Fruit fly (Drosophila melanogaster): ENCODE results near the gene CG42535.

Gene CG42535

DNA sequence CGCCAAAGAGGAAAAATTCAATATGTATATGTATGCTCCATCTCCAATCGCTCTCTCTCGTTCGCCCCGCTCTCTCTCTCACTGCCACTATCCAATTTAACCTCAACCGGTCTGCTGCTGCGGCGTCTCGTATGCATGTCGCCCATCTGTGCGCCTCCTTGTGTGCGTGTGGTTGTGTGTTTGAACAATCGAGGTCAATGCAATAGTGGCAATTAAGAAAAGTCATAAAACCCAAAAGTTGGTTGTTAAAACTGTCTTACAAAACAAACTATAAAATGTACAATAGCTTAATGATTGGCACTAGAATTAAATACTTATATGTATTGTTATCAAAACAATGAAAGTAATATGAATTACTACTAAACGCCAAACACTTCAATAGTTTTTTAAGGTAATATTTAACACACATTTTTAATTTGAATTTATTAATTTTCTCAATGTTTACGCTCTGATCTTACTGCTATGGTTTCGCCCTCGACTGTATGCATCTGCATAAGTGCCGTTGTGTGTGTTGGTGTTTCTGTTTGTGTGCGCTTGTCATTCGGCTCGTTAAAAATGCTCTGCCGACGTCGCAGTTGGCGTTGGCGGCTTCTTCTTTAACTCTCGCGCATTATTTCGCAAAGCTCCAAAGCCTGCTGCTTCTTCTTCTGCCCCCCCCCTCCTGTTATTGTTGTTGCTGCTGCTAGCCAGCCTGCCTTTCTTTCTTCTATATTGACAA, 34.9 kb upstream of the CG42535 start (continued):
- peak; percentile 98 for TF ChIP-seq pdm3 (GFP tag; optimal IDR thresholded peaks at IDR 0.05)
- peak; percentile 93 for TF ChIP-seq dac (GFP tag; optimal IDR thresholded peaks at IDR 0.05)
- peak; percentile 92 for TF ChIP-seq fd85E (GFP tag; optimal IDR thresholded peaks at IDR 0.05)
- TF ChIP-seq Eip75B (GFP tag; optimal IDR thresholded peaks at IDR 0.05), result peak; percentile 98
- peak; percentile 96 for TF ChIP-seq eg (GFP tag; IDR thresholded peaks at IDR 0.05)
- TF ChIP-seq CG6854 (GFP tag; optimal IDR thresholded peaks at IDR 0.05), result peak; percentile 98
- peak; percentile 99 for TF ChIP-seq CG3032 (tag; optimal IDR thresholded peaks at IDR 0.05)
- TF ChIP-seq CG8119 (GFP tag; IDR thresholded peaks at IDR 0.05), result peak; percentile 99
- peak; percentile 99 for TF ChIP-seq dsx (GFP tag; optimal IDR thresholded peaks at IDR 0.05; ENCODE audit: poor library complexity, severe bottlenecking)
- TF ChIP-seq Hr38 (GFP tag; optimal IDR thresholded peaks at IDR 0.05), result peak; percentile 40
- peak; percentile 98 for TF ChIP-seq CG16779 (tag; optimal IDR thresholded peaks at IDR 0.05)
- peak; percentile 98 for TF ChIP-seq Smox (GFP tag; optimal IDR thresholded peaks at IDR 0.05)
- TF ChIP-seq Sox15 (GFP tag; optimal IDR thresholded peaks at IDR 0.05), result peak; percentile 97
- TF ChIP-seq CG34406 (GFP tag; optimal IDR thresholded peaks at IDR 0.05), result peak; percentile 99
- peak; percentile 100 for TF ChIP-seq Eip78C (GFP tag)
- TF ChIP-seq CG10631 (GFP tag; optimal IDR thresholded peaks at IDR 0.05), result peak; percentile 98
- TF ChIP-seq CG32006 (GFP tag; optimal IDR thresholded peaks at IDR 0.05), result peak; percentile 99
- peak; percentile 99 for TF ChIP-seq svp (GFP tag)
- TF ChIP-seq CG31627 (GFP tag; optimal IDR thresholded peaks at IDR 0.05), result peak; percentile 95
- peak; percentile 91 for TF ChIP-seq CG6163 (GFP tag; IDR thresholded peaks at IDR 0.05)
- TF ChIP-seq CG6276 (GFP tag; optimal IDR thresholded peaks at IDR 0.05), result peak; percentile 99
- TF ChIP-seq Ets96B (tag; optimal IDR thresholded peaks at IDR 0.05), result peak; percentile 99
- peak; percentile 98 for TF ChIP-seq CG8319 (GFP tag; optimal IDR thresholded peaks at IDR 0.05)
- TF ChIP-seq Gug (GFP tag; IDR thresholded peaks at IDR 0.05), result peak; percentile 94
- peak; percentile 96 for TF ChIP-seq cyc (GFP tag; optimal IDR thresholded peaks at IDR 0.05)
- peak; percentile 99 for TF ChIP-seq net (GFP tag; optimal IDR thresholded peaks at IDR 0.05)
- peak; percentile 98 for TF ChIP-seq CG3919 (GFP tag; optimal IDR thresholded peaks at IDR 0.05)
- TF ChIP-seq CG15336 (GFP tag; IDR thresholded peaks at IDR 0.05), result peak; percentile 98
- peak; percentile 98 for TF ChIP-seq Met (GFP tag; optimal IDR thresholded peaks at IDR 0.05)
- TF ChIP-seq CG6808 (GFP tag; optimal IDR thresholded peaks at IDR 0.05), result peak; percentile 99
- peak; percentile 93 for TF ChIP-seq Sox102F (GFP tag; optimal IDR thresholded peaks at IDR 0.05)
- peak; percentile 99 for TF ChIP-seq acj6 (GFP tag; optimal IDR thresholded peaks at IDR 0.05)
- peak; percentile 92 for TF ChIP-seq Hr39 (GFP tag; optimal IDR thresholded peaks at IDR 0.05)
- peak; percentile 95 for TF ChIP-seq vri (GFP tag; optimal IDR thresholded peaks at IDR 0.05)
- peak; percentile 98 for TF ChIP-seq lz (GFP tag; optimal IDR thresholded peaks at IDR 0.05)
- TF ChIP-seq Hr4 (GFP tag; optimal IDR thresholded peaks at IDR 0.05), result peak; percentile 98

DNA sequence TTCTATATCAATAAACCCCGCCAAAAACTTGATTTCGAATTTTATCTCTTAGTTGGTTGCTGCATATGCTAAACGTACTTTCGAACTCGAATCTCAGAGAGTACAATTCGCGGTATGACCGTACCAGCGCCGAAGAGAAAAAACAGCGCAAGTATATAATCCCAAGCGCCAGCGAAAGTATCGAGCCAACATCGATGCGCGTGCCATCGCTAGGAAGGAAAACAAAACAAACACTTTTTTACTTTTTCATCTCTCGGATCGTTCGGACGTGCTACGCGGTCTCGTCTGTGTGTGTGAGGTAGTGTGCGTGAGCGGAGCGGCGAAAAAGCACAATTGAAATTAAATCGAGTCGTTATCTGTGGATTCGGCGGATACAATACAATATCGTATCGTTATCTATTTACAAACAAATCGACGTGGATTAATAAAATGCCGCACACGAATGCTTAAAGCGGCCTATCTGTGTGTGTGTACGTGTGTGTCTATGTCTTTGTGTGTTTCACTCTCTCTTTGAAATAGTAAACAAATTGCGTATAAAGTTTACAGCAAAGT, 33.9 kb upstream of the CG42535 start, which contains the start of gene simj:
Gene simj, plus strand, starts transcription at position 229 of the 552 bp plus-strand sequence.
- TF ChIP-seq fd85E (GFP tag; optimal IDR thresholded peaks at IDR 0.05) (peak; percentile 60), acj6 (GFP tag; optimal IDR thresholded peaks at IDR 0.05) (peak; percentile 10), Sox102F (GFP tag; optimal IDR thresholded peaks at IDR 0.05) (peak; percentile 49), CG8319 (GFP tag; optimal IDR thresholded peaks at IDR 0.05) (no peak), CG34406 (GFP tag; optimal IDR thresholded peaks at IDR 0.05) (peak; percentile 17), Hr39 (GFP tag; optimal IDR thresholded peaks at IDR 0.05) (no peak), Ets96B (tag; optimal IDR thresholded peaks at IDR 0.05) (peak; percentile 36), CG31627 (GFP tag; optimal IDR thresholded peaks at IDR 0.05) (no peak), Hr4 (GFP tag; optimal IDR thresholded peaks at IDR 0.05) (no peak), CG11294 (GFP tag; IDR thresholded peaks at IDR 0.05) (no peak), Sox14 (GFP tag; optimal IDR thresholded peaks at IDR 0.05) (peak; percentile 66), cyc (GFP tag; optimal IDR thresholded peaks at IDR 0.05) (no peak), CG6163 (GFP tag; IDR thresholded peaks at IDR 0.05) (peak; percentile 77), CG8632 (GFP tag; optimal IDR thresholded peaks at IDR 0.05) (peak; percentile 13), topi (GFP tag; optimal IDR thresholded peaks at IDR 0.05) (peak; percentile 54), Ets21C (GFP tag; optimal IDR thresholded peaks at IDR 0.05) (no peak), CG11902 (GFP tag; optimal IDR thresholded peaks at IDR 0.05) (no peak), eg (GFP tag; IDR thresholded peaks at IDR 0.05) (peak; percentile 81), OdsH (GFP tag; optimal IDR thresholded peaks at IDR 0.05) (peak; percentile 34), Eip75B (GFP tag; optimal IDR thresholded peaks at IDR 0.05) (peak; percentile 48), CG16779 (tag; optimal IDR thresholded peaks at IDR 0.05) (peak; percentile 67), Hr38 (GFP tag; optimal IDR thresholded peaks at IDR 0.05) (no peak), Blimp-1 (GFP tag; optimal IDR thresholded peaks at IDR 0.05) (peak; percentile 13), fkh (GFP tag; optimal IDR thresholded peaks at IDR 0.05) (peak; percentile 96), lz (GFP tag; optimal IDR thresholded peaks at IDR 0.05) (peak; percentile 39), esn (GFP tag; optimal IDR thresholded peaks at IDR 0.05) (peak; percentile 24), CG7368 (GFP tag; optimal IDR thresholded peaks at IDR 0.05) (peak; percentile 23), achi (GFP tag; optimal IDR thresholded peaks at IDR 0.05) (peak; percentile 4)
